Worm (Caenorhabditis elegans) whole organism, early embryonic: Measurements from ENCODE around the gene K09H11.9.

Experiments
- B0310.2 ChIP-seq: sonication (generic microtip); optimal IDR thresholded peaks from 2 replicates; lab custom pipeline; 2016; ENCODE audit warnings: mild to moderate bottlenecking, missing genetic modification characterization, missing compliant biosample characterization
- F13C5.2 ChIP-seq: sonication (generic microtip); optimal IDR thresholded peaks from 2 replicates; lab custom pipeline; 2017; ENCODE audit warnings: mild to moderate bottlenecking, missing genetic modification characterization, inconsistent platforms, missing compliant biosample characterization
- aly-1 ChIP-seq: sonication (generic microtip); optimal IDR thresholded peaks from 2 replicates; lab custom pipeline; 2016; ENCODE audit warnings: missing genetic modification characterization, missing compliant biosample characterization
- ama-1 ChIP-seq: fragments of 150-350 bp; optimal IDR thresholded peaks from 2 replicates; lab custom pipeline; 2014
- ceh-13 ChIP-seq: fragments of 200-800 bp; sonication (Bioruptor generic); optimal IDR thresholded peaks from 2 replicates; lab custom pipeline; 2018; ENCODE audit warnings: mild to moderate bottlenecking, missing genetic modification characterization, missing compliant biosample characterization
- ets-7 ChIP-seq: sonication (generic microtip); optimal IDR thresholded peaks from 2 replicates; lab custom pipeline; 2016; ENCODE audit warnings: missing genotype, missing genetic modification characterization, missing compliant biosample characterization
- hmg-4 ChIP-seq: fragments of 200-800 bp; sonication (Bioruptor generic); optimal IDR thresholded peaks from 2 replicates; lab custom pipeline; 2018; ENCODE audit warnings: mild to moderate bottlenecking, missing genetic modification characterization, missing compliant biosample characterization
- hnd-1 ChIP-seq: sonication (generic microtip); optimal IDR thresholded peaks from 2 replicates; lab custom pipeline; 2016; ENCODE audit warnings: missing genetic modification characterization, missing compliant biosample characterization
- scrt-1 ChIP-seq: fragments of 200-800 bp; sonication (Bioruptor generic); IDR thresholded peaks from 2 replicates; pipeline ENCODE4 v1.3.6; 2022; ENCODE audit warnings: missing genetic modification characterization, missing compliant biosample characterization
- tra-4 ChIP-seq: sonication (generic microtip); optimal IDR thresholded peaks from 2 replicates; lab custom pipeline; 2017; ENCODE audit warnings: missing genetic modification characterization, missing compliant biosample characterization

DNA sequence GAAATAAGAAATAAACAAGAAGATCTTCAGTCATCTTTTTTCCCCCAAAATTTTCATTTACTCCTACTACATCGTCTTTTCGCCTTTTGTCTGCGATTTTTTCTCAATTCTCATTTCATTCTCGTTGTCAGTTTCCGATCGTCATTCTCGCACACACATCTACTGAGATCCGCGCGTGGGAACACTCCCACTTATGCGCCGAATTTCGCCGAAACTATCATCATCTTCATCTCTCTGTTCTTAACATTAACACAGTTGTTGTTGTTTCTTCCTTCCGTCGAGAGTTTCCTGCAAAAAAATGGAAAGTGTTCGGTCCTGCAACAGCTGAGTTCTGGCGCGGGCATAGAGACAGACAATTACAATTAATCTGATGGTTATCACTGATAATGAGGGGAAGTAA is 18.8 kb downstream of the K09H11.9 start:
- TF ChIP-seq ama-1 (no peak), F13C5.2 (tag; lab: Kevin White, UChicago) (no peak), tra-4 (no peak), hmg-4 (GFP tag; lab: Kevin White, UChicago) (no peak), ceh-13 (no peak), ets-7 (tag; lab: Kevin White, UChicago) (no peak), scrt-1 (no peak), aly-1 (tag; lab: Kevin White, UChicago) (no peak), B0310.2 (tag; lab: Kevin White, UChicago) (no peak), hnd-1 (no peak)
